Fruit fly (Drosophila melanogaster) whole organism, embryonic: ENCODE data around the gene RpL23A.

Experiments used
- Ada2b ChIP-seq: fragments of 200-800 bp; sonication (Bioruptor generic); IDR thresholded peaks from 2 replicates; pipeline ENCODE4 v1.3.6; 2022; ENCODE audit warnings: missing biosample characterization, missing genetic modification characterization
- Aef1 ChIP-seq: fragments of 200-800 bp; sonication (Bioruptor generic); IDR thresholded peaks from 3 replicates; pipeline ENCODE4 v1.3.6; 2022; ENCODE audit warnings: missing biosample characterization, missing genetic modification characterization
- CG14667 ChIP-seq: fragments of 200-800 bp; sonication (Bioruptor generic); IDR thresholded peaks from 2 replicates; pipeline ENCODE4 v1.3.6; 2022; ENCODE audit warnings: missing biosample characterization, missing genetic modification characterization
- CG14965 ChIP-seq: fragments of 200-800 bp; sonication (Bioruptor generic); optimal IDR thresholded peaks from 2 replicates; lab custom pipeline; 2016; ENCODE audit warnings: missing biosample characterization, missing genetic modification characterization, borderline replicate concordance
- CG15696 ChIP-seq: fragments of 200-800 bp; sonication (Bioruptor generic); optimal IDR thresholded peaks from 2 replicates; lab custom pipeline; 2019; ENCODE audit warnings: missing biosample characterization, mild to moderate bottlenecking, missing genetic modification characterization, moderate library complexity
- CG17829 ChIP-seq: fragments of 200-800 bp; optimal IDR thresholded peaks from 2 replicates; lab custom pipeline; 2019; ENCODE audit warnings: missing biosample characterization, mild to moderate bottlenecking, missing genetic modification characterization, moderate library complexity
- CG18011 ChIP-seq: fragments of 200-800 bp; sonication (Bioruptor generic); optimal IDR thresholded peaks from 2 replicates; lab custom pipeline; 2017; ENCODE audit warnings: missing biosample characterization, missing genetic modification characterization, mild to moderate bottlenecking, moderate library complexity, missing genotype
- CG1832 ChIP-seq: fragments of 200-800 bp; sonication (Bioruptor generic); optimal IDR thresholded peaks from 2 replicates; lab custom pipeline; 2017; ENCODE audit warnings: missing biosample characterization, mild to moderate bottlenecking, missing genetic modification characterization, inconsistent platforms
- CG2202 ChIP-seq: fragments of 200-800 bp; sonication (Bioruptor generic); optimal IDR thresholded peaks from 2 replicates; lab custom pipeline; 2018; ENCODE audit warnings: missing biosample characterization, mild to moderate bottlenecking, missing genetic modification characterization
- CG31224 ChIP-seq: fragments of 200-800 bp; sonication (Bioruptor generic); IDR thresholded peaks from 2 replicates; pipeline ENCODE4 v1.3.6; 2022; ENCODE audit warnings: missing biosample characterization, missing genetic modification characterization
- CG31388 ChIP-seq: fragments of 200-800 bp; sonication (Bioruptor generic); optimal IDR thresholded peaks from 2 replicates; lab custom pipeline; 2016; ENCODE audit warnings: missing biosample characterization, missing genetic modification characterization
- CG32767 ChIP-seq: fragments of 200-800 bp; sonication (Bioruptor generic); IDR thresholded peaks from 2 replicates; pipeline ENCODE4 v1.3.6; 2022; ENCODE audit warnings: missing biosample characterization, missing genetic modification characterization
- CG34224 ChIP-seq: fragments of 200-800 bp; sonication (Bioruptor generic); IDR thresholded peaks from 3 replicates; pipeline ENCODE4 v1.3.6; 2022; ENCODE audit warnings: missing biosample characterization, missing genetic modification characterization; ENCODE audit not compliant: partially characterized antibody
- CG4282 ChIP-seq: fragments of 200-800 bp; sonication (Bioruptor generic); optimal IDR thresholded peaks from 2 replicates; lab custom pipeline; 2016; ENCODE audit warnings: missing biosample characterization, missing genetic modification characterization
- CG43689 ChIP-seq: fragments of 200-800 bp; sonication (Bioruptor generic); IDR thresholded peaks from 2 replicates; pipeline ENCODE4 v1.3.6; 2022; ENCODE audit warnings: missing biosample characterization, missing genetic modification characterization
- CG7556 ChIP-seq: fragments of 200-800 bp; sonication (Bioruptor generic); optimal IDR thresholded peaks from 2 replicates; lab custom pipeline; 2017; ENCODE audit warnings: missing biosample characterization, mild to moderate bottlenecking, missing genetic modification characterization
- D ChIP-seq, 2 experiments: fragments of 200-800 bp in 1 of 2; fragments of >200 bp in 1 of 2; sonication (Bioruptor generic) in 1 of 2; optimal IDR thresholded peaks; 2 replicates in 1 of 2; 3 replicates in 1 of 2; lab custom pipeline; 2017; ENCODE audit warnings: mild to moderate bottlenecking in 1 of 2, missing biosample characterization in 1 of 2, missing genetic modification characterization in 1 of 2, missing genetic modification reagents in 1 of 2
- Deaf1 ChIP-seq: fragments of 200-800 bp; optimal IDR thresholded peaks from 3 replicates; lab custom pipeline; 2019; ENCODE audit warnings: missing biosample characterization, mild to moderate bottlenecking, missing genetic modification characterization, moderate library complexity
- Dek ChIP-seq: fragments of 200-800 bp; sonication (Bioruptor generic); optimal IDR thresholded peaks from 3 replicates; lab custom pipeline; 2019; ENCODE audit warnings: missing biosample characterization, mild to moderate bottlenecking, missing genetic modification characterization, moderate library complexity
- Ets65A ChIP-seq: fragments of 200-800 bp; sonication (Bioruptor generic); peaks from one replicate; lab custom pipeline; 2016; ENCODE audit warnings: missing biosample characterization, missing genetic modification characterization
- NC2α ChIP-seq: fragments of 200-800 bp; sonication (Bioruptor generic); optimal IDR thresholded peaks from 2 replicates; lab custom pipeline; 2016; ENCODE audit warnings: missing biosample characterization, missing genetic modification characterization
- Optix ChIP-seq: fragments of 200-800 bp; sonication (Bioruptor generic); IDR thresholded peaks from 3 replicates; pipeline ENCODE4 v1.3.6; 2022; ENCODE audit warnings: missing biosample characterization, missing genetic modification characterization
- Sin3A ChIP-seq: fragments of >200 bp; optimal IDR thresholded peaks from 2 replicates; lab custom pipeline; 2018
- Spps ChIP-seq: fragments of 200-800 bp; sonication (Bioruptor generic); optimal IDR thresholded peaks from 2 replicates; lab custom pipeline; 2018; ENCODE audit warnings: missing biosample characterization, mild to moderate bottlenecking, missing genetic modification characterization
- TFAM ChIP-seq: fragments of 200-800 bp; sonication (Bioruptor generic); optimal IDR thresholded peaks from 2 replicates; lab custom pipeline; 2017; ENCODE audit warnings: missing biosample characterization, missing genetic modification characterization, inconsistent platforms
- Trl ChIP-seq, 3 experiments: fragments of >200 bp in 2 of 3; fragments of 200-800 bp in 1 of 3; sonication (Bioruptor generic) in 1 of 3; optimal IDR thresholded peaks; 2 replicates in 1 of 3; 3 replicates in 2 of 3; lab custom pipeline; 2016 to 2017; ENCODE audit warnings: missing biosample characterization in 1 of 3, missing genetic modification characterization in 1 of 3
- Usf ChIP-seq: fragments of 200-800 bp; sonication (Bioruptor generic); optimal IDR thresholded peaks from 2 replicates; lab custom pipeline; 2017; ENCODE audit warnings: missing genotype, missing biosample characterization, missing genetic modification characterization
- bcd ChIP-seq: fragments of 200-800 bp; sonication (Bioruptor generic); optimal IDR thresholded peaks from 2 replicates; lab custom pipeline; 2017; ENCODE audit warnings: missing biosample characterization, mild to moderate bottlenecking, missing genetic modification characterization
- cas ChIP-seq: fragments of 200-800 bp; sonication (Bioruptor generic); IDR thresholded peaks from 2 replicates; pipeline ENCODE4 v1.3.6; 2022; ENCODE audit warnings: missing biosample characterization, missing genetic modification characterization
- cato ChIP-seq: fragments of 200-800 bp; sonication (Bioruptor generic); optimal IDR thresholded peaks from 2 replicates; lab custom pipeline; 2016; ENCODE audit warnings: missing biosample characterization, missing genetic modification characterization, borderline replicate concordance
- chinmo ChIP-seq: fragments of 200-800 bp; sonication (Bioruptor generic); IDR thresholded peaks from 4 replicates; pipeline ENCODE4 v1.3.6; 2022; ENCODE audit warnings: missing biosample characterization, missing genetic modification characterization; ENCODE audit not compliant: partially characterized antibody
- ci ChIP-seq: fragments of 200-800 bp; sonication (Bioruptor generic); IDR thresholded peaks from 3 replicates; pipeline ENCODE4 v1.3.6; 2022; ENCODE audit warnings: missing biosample characterization, missing genetic modification characterization
- corto ChIP-seq: fragments of 200-800 bp; sonication (Bioruptor generic); optimal IDR thresholded peaks from 2 replicates; lab custom pipeline; 2016; ENCODE audit warnings: missing biosample characterization, mild to moderate bottlenecking, missing genetic modification characterization, moderate library complexity
- crol ChIP-seq: fragments of 200-800 bp; sonication (Bioruptor generic); IDR thresholded peaks from 2 replicates; pipeline ENCODE4 v1.3.6; 2022; ENCODE audit warnings: missing biosample characterization, missing genetic modification characterization
- eve ChIP-seq, 2 experiments: fragments of >200 bp; optimal IDR thresholded peaks; 2 replicates each; lab custom pipeline; 2017; ENCODE audit warnings: missing biosample characterization in 2 of 2, missing genetic modification characterization in 2 of 2
- ewg ChIP-seq: fragments of 200-800 bp; sonication (Bioruptor generic); optimal IDR thresholded peaks from 3 replicates; lab custom pipeline; 2017; ENCODE audit warnings: mild to moderate bottlenecking, missing biosample characterization, missing genetic modification reagents, missing genetic modification characterization
- gsb-n ChIP-seq: fragments of 200-800 bp; sonication (Bioruptor generic); optimal IDR thresholded peaks from 3 replicates; lab custom pipeline; 2018; ENCODE audit warnings: missing biosample characterization, mild to moderate bottlenecking, missing genetic modification characterization
- klu ChIP-seq: fragments of 200-800 bp; sonication (Bioruptor generic); IDR thresholded peaks from 2 replicates; pipeline ENCODE4 v1.3.6; 2022; ENCODE audit warnings: missing biosample characterization, missing genetic modification characterization
- pan ChIP-seq, 4 experiments: fragments of >200 bp in 3 of 4; fragments of 200-800 bp in 1 of 4; sonication (Bioruptor generic) in 1 of 4; optimal IDR thresholded peaks in 3 of 4; IDR thresholded peaks in 1 of 4; 2 replicates each; pipeline versions ENCODE4 v1.3.6 to Lab custom; 2017 to 2022; ENCODE audit warnings: missing biosample characterization in 2 of 4, missing genetic modification characterization in 2 of 4, mixed read lengths in 1 of 4
- pita ChIP-seq: fragments of 200-800 bp; sonication (Bioruptor generic); optimal IDR thresholded peaks from 2 replicates; lab custom pipeline; 2017; ENCODE audit warnings: missing biosample characterization, mild to moderate bottlenecking, missing genetic modification characterization
- psq ChIP-seq: fragments of 200-800 bp; sonication (Bioruptor generic); optimal IDR thresholded peaks from 2 replicates; lab custom pipeline; 2017; ENCODE audit warnings: missing biosample characterization, missing genetic modification characterization
- tio ChIP-seq: fragments of 200-800 bp; sonication (Bioruptor generic); optimal IDR thresholded peaks from 2 replicates; lab custom pipeline; 2017; ENCODE audit warnings: missing biosample characterization, missing genetic modification characterization, inconsistent platforms
- tll ChIP-seq, 2 experiments: fragments of 200-800 bp in 1 of 2; fragments of >200 bp in 1 of 2; sonication (Bioruptor generic) in 1 of 2; optimal IDR thresholded peaks; 2 replicates each; lab custom pipeline; 2017 to 2019; ENCODE audit warnings: missing biosample characterization in 2 of 2, missing genetic modification characterization in 2 of 2, mild to moderate bottlenecking in 1 of 2, moderate library complexity in 1 of 2
- toy ChIP-seq: fragments of 200-800 bp; sonication (Bioruptor generic); IDR thresholded peaks from 2 replicates; pipeline ENCODE4 v1.3.6; 2022; ENCODE audit warnings: missing biosample characterization, missing genetic modification characterization
- ttk ChIP-seq: fragments of 200-800 bp; sonication (Bioruptor generic); IDR thresholded peaks from 2 replicates; pipeline ENCODE4 v2.1.2; 2022; ENCODE audit warnings: missing biosample characterization, missing genetic modification characterization
- yki ChIP-seq: fragments of >200 bp; optimal IDR thresholded peaks from 3 replicates; lab custom pipeline; 2018
- zfh1 ChIP-seq: fragments of 200-800 bp; sonication (Bioruptor generic); IDR thresholded peaks from 3 replicates; pipeline ENCODE4 v1.3.6; 2022; ENCODE audit warnings: missing biosample characterization, missing genetic modification characterization
- zfh2 ChIP-seq: fragments of 200-800 bp; sonication (Bioruptor generic); optimal IDR thresholded peaks from 2 replicates; lab custom pipeline; 2016; ENCODE audit warnings: missing biosample characterization, missing genetic modification characterization

Gene RpL23A

dm6 chr3L:1626924-1627323 is 41.5 kb downstream of the RpL23A start:
- TF ChIP-seq CG14667 (GFP tag; lab: Robert Waterston, UW) (no peak), D (optimal IDR thresholded peaks at IDR 0.05; lab: Kevin White, UChicago) (no peak), D (GFP tag; optimal IDR thresholded peaks at IDR 0.05; lab: Kevin White, UChicago) (no peak), crol (GFP tag; lab: Robert Waterston, UW) (peak; percentile 74), bcd (GFP tag; lab: Kevin White, UChicago) (no peak), Ada2b (GFP tag; lab: Robert Waterston, UW) (no peak), Trl (optimal IDR thresholded peaks at IDR 0.05; lab: Kevin White, UChicago) (peak; percentile 15 to 38), Trl (GFP tag; optimal IDR thresholded peaks at IDR 0.05; lab: Kevin White, UChicago) (no peak), Deaf1 (tag; lab: Kevin White, UChicago) (peak; percentile 31), zfh1 (GFP tag; lab: Robert Waterston, UW) (no peak), ewg (GFP tag; lab: Kevin White, UChicago) (peak; percentile 89), toy (GFP tag; lab: Robert Waterston, UW) (no peak), Spps (tag; lab: Kevin White, UChicago) (no peak), CG2202 (tag; lab: Kevin White, UChicago) (no peak), gsb-n (tag; lab: Kevin White, UChicago) (no peak), CG31224 (peak; percentile 48; the same call in 1 of the 2 replicates), chinmo (0 out of 4 replicates have a peak, but pooled peaks have one; percentile 42), zfh2 (GFP tag; lab: Kevin White, UChicago) (no peak), Dek (tag; lab: Kevin White, UChicago) (no peak)

- no peak for TF ChIP-seq Aef1
- TF ChIP-seq cas, result no peak
- no peak for TF ChIP-seq tio (GFP tag; lab: Kevin White, UChicago)
- no peak for TF ChIP-seq TFAM (GFP tag; lab: Kevin White, UChicago)
- no peak for TF ChIP-seq eve (GFP tag; optimal IDR thresholded peaks at IDR 0.05; lab: Kevin White, UChicago)
- no peak for TF ChIP-seq CG15696
- TF ChIP-seq CG4282 (GFP tag; lab: Kevin White, UChicago), result no peak
- TF ChIP-seq CG34224 (GFP tag; lab: Robert Waterston, UW), result peak; percentile 66; the same call in 2 of the 3 replicates
- TF ChIP-seq CG1832 (GFP tag; lab: Kevin White, UChicago), result no peak
- TF ChIP-seq ttk (GFP tag; lab: Robert Waterston, UW), result no peak
- peak; percentile 64 for TF ChIP-seq Sin3A
- TF ChIP-seq CG31388 (GFP tag; lab: Kevin White, UChicago), result no peak
- TF ChIP-seq CG43689, result no peak
- TF ChIP-seq CG7556 (GFP tag; lab: Kevin White, UChicago), result no peak
- TF ChIP-seq Optix (GFP tag; lab: Robert Waterston, UW), result no peak
- TF ChIP-seq Usf (GFP tag; lab: Kevin White, UChicago), result no peak
- TF ChIP-seq pita (GFP tag; lab: Kevin White, UChicago), result no peak
- no peak for TF ChIP-seq tll (GFP tag; optimal IDR thresholded peaks at IDR 0.05; lab: Kevin White, UChicago)
- no peak for TF ChIP-seq Trl (optimal IDR thresholded peaks at IDR 0.05; lab: Kevin White, UChicago)
- no peak for TF ChIP-seq Trl (GFP tag; optimal IDR thresholded peaks at IDR 0.05; lab: Kevin White, UChicago)
- TF ChIP-seq corto (GFP tag; lab: Kevin White, UChicago), result no peak
- TF ChIP-seq CG17829 (tag; lab: Kevin White, UChicago), result peak; percentile 34
- TF ChIP-seq ci (GFP tag; lab: Robert Waterston, UW), result no peak; the same call in 2 of the 3 replicates
- no peak for TF ChIP-seq pan (optimal IDR thresholded peaks at IDR 0.05; lab: Kevin White, UChicago)
- TF ChIP-seq pan (GFP tag; optimal IDR thresholded peaks at IDR 0.05 in 1 of 2, IDR thresholded peaks at IDR 0.05 in 1 of 2), result no peak
- TF ChIP-seq Ets65A (GFP tag; lab: Kevin White, UChicago), result peak; percentile 92
- TF ChIP-seq yki (lab: Kevin White, UChicago), result no peak
- no peak for TF ChIP-seq NC2α (GFP tag; lab: Kevin White, UChicago)
- no peak for TF ChIP-seq psq (GFP tag; lab: Kevin White, UChicago)
- TF ChIP-seq cato (GFP tag; lab: Kevin White, UChicago), result no peak
- no peak for TF ChIP-seq CG14965 (GFP tag; lab: Kevin White, UChicago)
- TF ChIP-seq klu (GFP tag; lab: Robert Waterston, UW), result no peak
- TF ChIP-seq CG18011 (GFP tag; lab: Kevin White, UChicago), result no peak
- no peak for TF ChIP-seq CG32767 (GFP tag; lab: Robert Waterston, UW)
These were observed 50.2 kb downstream of the RpL23A start, which contains the start of the genes CG13926, ABCB7 and CG33230 for dm6 chr3L:1618116-1618727. TSS of gene CG13926 (minus strand) at chr3L:1618158. TSS of gene ABCB7 (plus strand) at chr3L:1618414. TSS of gene CG33230 (plus strand) at chr3L:1618414.
